Worm (Caenorhabditis elegans) whole organism, L4 larva: ENCODE measurements around the gene R05C11.4.

Experiments
- F10B5.3 ChIP-seq: sonication (generic microtip); optimal IDR thresholded peaks from 2 replicates; lab custom pipeline; 2016; ENCODE audit warnings: mild to moderate bottlenecking, missing genetic modification characterization, missing compliant biosample characterization
- F26F4.8 ChIP-seq: fragments of 200-800 bp; sonication (Bioruptor generic); conservative IDR thresholded peaks from 2 replicates; pipeline ENCODE4 v1.3.6; 2022; ENCODE audit warnings: missing genetic modification characterization, missing compliant biosample characterization
- F37D6.2 ChIP-seq: sonication (generic microtip); optimal IDR thresholded peaks from 2 replicates; lab custom pipeline; 2016; ENCODE audit warnings: mild to moderate bottlenecking, missing genetic modification characterization, missing compliant biosample characterization
- F49E8.2 ChIP-seq: sonication (generic microtip); optimal IDR thresholded peaks from 2 replicates; lab custom pipeline; 2016; ENCODE audit warnings: missing compliant biosample characterization, mild to moderate bottlenecking, missing genetic modification characterization, borderline replicate concordance
- R02D3.7 ChIP-seq: fragments of 150-350 bp; sonication (generic microtip); optimal IDR thresholded peaks from 3 replicates; lab custom pipeline; 2014; ENCODE audit warnings: missing biosample characterization, missing genetic modification characterization
- T20F7.1 ChIP-seq: fragments of 200-800 bp; sonication (Bioruptor generic); optimal IDR thresholded peaks from 2 replicates; lab custom pipeline; 2018; ENCODE audit warnings: mild to moderate bottlenecking, missing genetic modification characterization, missing compliant biosample characterization
- T26A8.4 ChIP-seq: fragments of 200-800 bp; sonication (Bioruptor generic); IDR thresholded peaks from 2 replicates; pipeline ENCODE4 v1.3.6; 2022; ENCODE audit warnings: missing genetic modification characterization, missing compliant biosample characterization
- Y105C5A.15 ChIP-seq: fragments of 200-800 bp; sonication (Bioruptor generic); IDR thresholded peaks from 2 replicates; pipeline ENCODE4 v1.3.6; 2022; ENCODE audit warnings: missing genetic modification characterization, missing compliant biosample characterization
- Y5F2A.4 ChIP-seq: fragments of 200-800 bp; sonication (Bioruptor generic); optimal IDR thresholded peaks from 2 replicates; lab custom pipeline; 2018; ENCODE audit warnings: mild to moderate bottlenecking, missing genetic modification characterization, missing compliant biosample characterization
- aha-1 ChIP-seq: fragments of 150-350 bp; peaks from one replicate; lab custom pipeline; 2014; ENCODE audit warnings: missing biosample characterization, missing genetic modification characterization
- aly-2 ChIP-seq: sonication (generic microtip); optimal IDR thresholded peaks from 2 replicates; lab custom pipeline; 2018; ENCODE audit warnings: missing biosample characterization, missing genetic modification characterization
- ceh-28 ChIP-seq: fragments of 150-350 bp; optimal IDR thresholded peaks from 2 replicates; lab custom pipeline; 2014; ENCODE audit warnings: missing biosample characterization, missing genetic modification reagents, missing genetic modification characterization
- ceh-32 ChIP-seq: sonication (generic microtip); optimal IDR thresholded peaks from 2 replicates; lab custom pipeline; 2016; ENCODE audit warnings: mild to moderate bottlenecking, missing genetic modification characterization, missing compliant biosample characterization; ENCODE audit not compliant: poor library complexity
- ceh-44 ChIP-seq: fragments of 200-800 bp; sonication (Bioruptor generic); IDR thresholded peaks from 2 replicates; pipeline ENCODE4 v1.3.6; 2022; ENCODE audit warnings: missing genetic modification reagents, missing genetic modification characterization, missing compliant biosample characterization
- ceh-62 ChIP-seq: sonication (generic microtip); optimal IDR thresholded peaks from 2 replicates; lab custom pipeline; 2017; ENCODE audit warnings: missing biosample characterization, missing genetic modification characterization
- ces-1 ChIP-seq: fragments of 150-350 bp; sonication (generic microtip); optimal IDR thresholded peaks from 4 replicates; lab custom pipeline; 2014; ENCODE audit warnings: missing biosample characterization, missing genetic modification reagents, missing genetic modification characterization
- cey-2 ChIP-seq: sonication (generic microtip); optimal IDR thresholded peaks from 3 replicates; lab custom pipeline; 2017; ENCODE audit warnings: missing genetic modification characterization, mild to moderate bottlenecking, missing compliant biosample characterization, antibody characterized with exemption, borderline replicate concordance; ENCODE audit not compliant: insufficient read depth
- daf-12 ChIP-seq: fragments of 150-350 bp; optimal IDR thresholded peaks from 2 replicates; lab custom pipeline; 2014; ENCODE audit warnings: missing biosample characterization, missing genetic modification reagents, missing genetic modification characterization
- daf-8 ChIP-seq: fragments of 200-800 bp; sonication (Bioruptor generic); IDR thresholded peaks from 2 replicates; pipeline ENCODE4 v1.3.6; 2022; ENCODE audit warnings: missing genetic modification characterization, missing compliant biosample characterization
- dmd-6 ChIP-seq: fragments of 200-800 bp; sonication (Bioruptor generic); IDR thresholded peaks from 2 replicates; pipeline ENCODE4 v1.3.6; 2022; ENCODE audit warnings: missing genetic modification reagents, missing genetic modification characterization, missing compliant biosample characterization
- dmd-8 ChIP-seq: fragments of 200-800 bp; sonication (Bioruptor generic); IDR thresholded peaks from 2 replicates; pipeline ENCODE4 v1.3.6; 2022; ENCODE audit warnings: missing genetic modification characterization, missing compliant biosample characterization
- egl-27 ChIP-seq: sonication (generic microtip); optimal IDR thresholded peaks from 3 replicates; lab custom pipeline; 2017; ENCODE audit warnings: missing biosample characterization, missing genetic modification reagents, missing genetic modification characterization
- fos-1 ChIP-seq: fragments of 150-350 bp; optimal IDR thresholded peaks from 2 replicates; lab custom pipeline; 2014; ENCODE audit warnings: missing biosample characterization, missing genetic modification characterization
- hif-1 ChIP-seq, 2 experiments: sonication (generic microtip); optimal IDR thresholded peaks; 2 replicates each; lab custom pipeline; 2016 to 2017; ENCODE audit warnings: missing compliant biosample characterization in 2 of 2, missing genetic modification characterization in 2 of 2, missing genetic modification reagents in 2 of 2, missing genotype in 2 of 2, mild to moderate bottlenecking in 1 of 2
- hlh-30 ChIP-seq: sonication (generic microtip); optimal IDR thresholded peaks from 2 replicates; lab custom pipeline; 2017; ENCODE audit warnings: antibody characterized with exemption, mild to moderate bottlenecking, missing genetic modification characterization, missing compliant biosample characterization; ENCODE audit not compliant: insufficient read depth
- lim-7 ChIP-seq: fragments of 200-800 bp; sonication (Bioruptor generic); IDR thresholded peaks from 2 replicates; pipeline ENCODE4 v1.3.6; 2022; ENCODE audit warnings: missing genetic modification characterization, missing compliant biosample characterization
- lin-1 ChIP-seq: fragments of 200-800 bp; sonication (Bioruptor generic); IDR thresholded peaks from 2 replicates; pipeline ENCODE4 v1.3.6; 2022; ENCODE audit warnings: missing genetic modification reagents, missing genetic modification characterization, missing compliant biosample characterization
- lin-13 ChIP-seq: fragments of 150-350 bp; optimal IDR thresholded peaks from 2 replicates; lab custom pipeline; 2014; ENCODE audit warnings: missing biosample characterization, missing genetic modification reagents, missing genetic modification characterization
- lin-29 ChIP-seq: fragments of 200-800 bp; sonication (Bioruptor generic); IDR thresholded peaks from 2 replicates; pipeline ENCODE4 v1.3.6; 2022; ENCODE audit warnings: missing genetic modification reagents, missing genetic modification characterization, missing compliant biosample characterization
- lin-38 ChIP-seq: fragments of 200-800 bp; sonication (Bioruptor generic); IDR thresholded peaks from 2 replicates; pipeline ENCODE4 v1.3.6; 2022; ENCODE audit warnings: missing genetic modification reagents, missing genetic modification characterization, missing compliant biosample characterization
- lir-3 ChIP-seq: sonication (generic microtip); optimal IDR thresholded peaks from 2 replicates; lab custom pipeline; 2016; ENCODE audit warnings: mild to moderate bottlenecking, missing genetic modification characterization, missing compliant biosample characterization
- lsy-2 ChIP-seq, 2 experiments: fragments of 150-350 bp in 1 of 2; sonication (generic microtip) in 1 of 2; optimal IDR thresholded peaks; 2 replicates each; lab custom pipeline; 2014 to 2017; ENCODE audit warnings: missing biosample characterization in 2 of 2, missing genetic modification characterization in 2 of 2
- mdt-29 ChIP-seq: fragments of 200-800 bp; sonication (Bioruptor generic); IDR thresholded peaks from 2 replicates; pipeline ENCODE4 v1.3.6; 2022; ENCODE audit warnings: missing genetic modification reagents, missing genetic modification characterization, missing compliant biosample characterization
- mes-2 ChIP-seq: sonication (generic microtip); optimal IDR thresholded peaks from 2 replicates; lab custom pipeline; 2016; ENCODE audit warnings: missing genotype, mild to moderate bottlenecking, missing genetic modification characterization, missing compliant biosample characterization; ENCODE audit not compliant: poor library complexity, severe bottlenecking
- mxl-2 ChIP-seq: fragments of 200-800 bp; sonication (Bioruptor generic); conservative IDR thresholded peaks from 2 replicates; pipeline ENCODE4 v1.3.6; 2022; ENCODE audit warnings: missing genetic modification reagents, missing genetic modification characterization, missing compliant biosample characterization
- nhr-102 ChIP-seq: sonication (generic microtip); optimal IDR thresholded peaks from 2 replicates; lab custom pipeline; 2016; ENCODE audit warnings: mild to moderate bottlenecking, missing genetic modification characterization, moderate library complexity, missing compliant biosample characterization
- nhr-111 ChIP-seq: fragments of 200-800 bp; sonication (Bioruptor generic); optimal IDR thresholded peaks from 2 replicates; lab custom pipeline; 2018; ENCODE audit warnings: mild to moderate bottlenecking, missing genetic modification characterization, missing compliant biosample characterization
- nhr-28 ChIP-seq: fragments of 150-350 bp; optimal IDR thresholded peaks from 2 replicates; lab custom pipeline; 2014; ENCODE audit warnings: missing biosample characterization, missing genetic modification characterization
- nhr-41 ChIP-seq: fragments of 200-800 bp; sonication (Bioruptor generic); IDR thresholded peaks from 2 replicates; pipeline ENCODE4 v1.3.6; 2022; ENCODE audit warnings: missing genetic modification reagents, missing genetic modification characterization, missing compliant biosample characterization
- nhr-42 ChIP-seq: fragments of 200-800 bp; sonication (Bioruptor generic); IDR thresholded peaks from 2 replicates; pipeline ENCODE4 v1.3.6; 2022; ENCODE audit warnings: missing genetic modification characterization, missing compliant biosample characterization
- nhr-48 ChIP-seq: sonication (generic microtip); optimal IDR thresholded peaks from 2 replicates; lab custom pipeline; 2016; ENCODE audit warnings: mild to moderate bottlenecking, missing genetic modification characterization, missing compliant biosample characterization
- nhr-76 ChIP-seq: fragments of 150-350 bp; optimal IDR thresholded peaks from 2 replicates; lab custom pipeline; 2014; ENCODE audit warnings: missing biosample characterization, missing genetic modification characterization
- nhr-77 ChIP-seq: fragments of 150-350 bp; optimal IDR thresholded peaks from 2 replicates; lab custom pipeline; 2014; ENCODE audit warnings: missing biosample characterization, missing genetic modification characterization
- saeg-2 ChIP-seq: fragments of 200-800 bp; sonication (Bioruptor generic); IDR thresholded peaks from 2 replicates; pipeline ENCODE4 v1.3.6; 2022; ENCODE audit warnings: missing genetic modification reagents, missing genetic modification characterization, missing compliant biosample characterization
- spr-1 ChIP-seq: sonication (generic microtip); optimal IDR thresholded peaks from 2 replicates; lab custom pipeline; 2016; ENCODE audit warnings: mild to moderate bottlenecking, missing genetic modification characterization, missing compliant biosample characterization
- tag-97 ChIP-seq: fragments of 200-800 bp; sonication (Bioruptor generic); IDR thresholded peaks from 2 replicates; pipeline ENCODE4 v1.3.6; 2022; ENCODE audit warnings: missing genetic modification characterization, missing compliant biosample characterization
- tra-1 ChIP-seq: fragments of 200-800 bp; sonication (Bioruptor generic); IDR thresholded peaks from 2 replicates; pipeline ENCODE4 v1.3.6; 2022; ENCODE audit warnings: missing genetic modification reagents, missing genetic modification characterization, missing compliant biosample characterization
- unc-39 ChIP-seq: sonication (generic microtip); optimal IDR thresholded peaks from 2 replicates; lab custom pipeline; 2017; ENCODE audit warnings: missing biosample characterization, missing genetic modification characterization
- vab-7 ChIP-seq: fragments of 200-800 bp; sonication (Bioruptor generic); IDR thresholded peaks from 2 replicates; pipeline ENCODE4 v1.3.6; 2022; ENCODE audit warnings: missing genetic modification reagents, missing genetic modification characterization, missing compliant biosample characterization
- zag-1 ChIP-seq: fragments of 150-350 bp; optimal IDR thresholded peaks from 2 replicates; lab custom pipeline; 2014; ENCODE audit warnings: missing biosample characterization, missing genetic modification characterization
- zfp-2 ChIP-seq: sonication (generic microtip); optimal IDR thresholded peaks from 2 replicates; lab custom pipeline; 2016; ENCODE audit warnings: mild to moderate bottlenecking, missing genetic modification characterization, missing compliant biosample characterization
- ztf-11 ChIP-seq: fragments of 150-350 bp; optimal IDR thresholded peaks from 2 replicates; lab custom pipeline; 2014; ENCODE audit warnings: missing biosample characterization, missing genetic modification characterization

Gene R05C11.4

DNA sequence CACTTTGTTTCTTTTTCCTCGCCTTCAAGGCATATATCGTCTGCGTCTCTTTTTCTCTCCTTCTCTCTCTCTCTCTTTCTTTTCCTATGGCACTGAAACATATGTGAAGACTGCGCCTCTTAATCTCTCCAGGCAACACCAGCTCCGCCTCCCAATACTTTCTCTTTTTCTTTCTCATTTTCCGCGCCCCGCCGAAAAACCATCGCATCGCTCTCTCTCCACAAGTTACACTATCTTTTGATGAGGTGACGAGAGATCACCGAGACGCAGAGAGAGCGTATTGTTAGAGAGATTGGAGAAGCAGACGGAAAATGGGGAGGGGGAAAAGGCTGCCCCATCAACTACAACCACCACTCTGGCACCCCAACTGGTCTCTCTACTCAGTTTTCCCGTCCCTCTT is 2.5 kb upstream of the R05C11.4 start (continued):
- TF ChIP-seq F37D6.2 (tag; lab: Kevin White, UChicago) (peak; percentile 62), nhr-41 (GFP tag; lab: Robert Waterston, UW) (no peak), egl-27 (no peak), ztf-11 (tag; lab: Kevin White, UChicago) (no peak), ces-1 (GFP tag; lab: Kevin White, UChicago) (no peak), zag-1 (tag; lab: Kevin White, UChicago) (no peak), daf-8 (GFP tag; lab: Robert Waterston, UW) (no peak), unc-39 (tag; lab: Kevin White, UChicago) (no peak), aha-1 (tag; lab: Kevin White, UChicago) (peak; percentile 63), lin-29 (GFP tag; lab: Robert Waterston, UW) (no peak), F10B5.3 (tag; lab: Kevin White, UChicago) (no peak), zfp-2 (tag; lab: Kevin White, UChicago) (no peak), R02D3.7 (no peak), T26A8.4 (GFP tag; lab: Robert Waterston, UW) (no peak), nhr-48 (tag; lab: Kevin White, UChicago) (peak; percentile 6), lin-38 (GFP tag; lab: Robert Waterston, UW) (peak; percentile 38), F49E8.2 (tag; lab: Kevin White, UChicago) (no peak), tag-97 (GFP tag; lab: Robert Waterston, UW) (no peak), nhr-42 (GFP tag; lab: Robert Waterston, UW) (no peak), ceh-32 (tag; lab: Kevin White, UChicago) (peak; percentile 38), nhr-28 (peak; percentile 61), lsy-2 (tag; optimal IDR thresholded peaks at IDR 0.05; lab: Kevin White, UChicago) (peak; percentile 33 to 82), nhr-77 (no peak), ceh-28 (peak; percentile 20), nhr-102 (no peak), lin-1 (no peak), mxl-2 (GFP tag; lab: Robert Waterston, UW) (no peak), vab-7 (GFP tag; lab: Robert Waterston, UW) (peak; percentile 40), dmd-8 (GFP tag; lab: Robert Waterston, UW) (no peak), hif-1 (tag; optimal IDR thresholded peaks at IDR 0.05; lab: Kevin White, UChicago) (peak in 1 of 2 experiments; percentile 65), fos-1 (tag; lab: Kevin White, UChicago) (no peak), aly-2 (tag; lab: Kevin White, UChicago) (no peak), dmd-6 (GFP tag; lab: Robert Waterston, UW) (peak; percentile 25; the same call in 1 of the 2 replicates), Y5F2A.4 (GFP tag; lab: Kevin White, UChicago) (no peak), ceh-62 (no peak), tra-1 (GFP tag; lab: Robert Waterston, UW) (0 out of 2 replicates have a peak, but pooled peaks have one; percentile 33), spr-1 (no peak), lim-7 (GFP tag; lab: Robert Waterston, UW) (no peak), Y105C5A.15 (no peak), hlh-30 (tag; lab: Kevin White, UChicago) (peak; percentile 65), F26F4.8 (no peak), mdt-29 (no peak), mes-2 (tag; lab: Kevin White, UChicago) (peak; percentile 62), saeg-2 (GFP tag; lab: Robert Waterston, UW) (no peak), nhr-76 (tag; lab: Kevin White, UChicago) (no peak), lin-13 (GFP tag; lab: Kevin White, UChicago) (peak; percentile 31), ceh-44 (GFP tag; lab: Robert Waterston, UW) (no peak), lir-3 (tag; lab: Kevin White, UChicago) (no peak), cey-2 (tag; lab: Kevin White, UChicago) (no peak), nhr-111 (GFP tag; lab: Kevin White, UChicago) (no peak), daf-12 (tag; lab: Kevin White, UChicago) (no peak), T20F7.1 (GFP tag; lab: Kevin White, UChicago) (no peak)
